Fruit fly (Drosophila melanogaster): ENCODE data around the gene Elo68beta.

Gene Elo68beta

DNA sequence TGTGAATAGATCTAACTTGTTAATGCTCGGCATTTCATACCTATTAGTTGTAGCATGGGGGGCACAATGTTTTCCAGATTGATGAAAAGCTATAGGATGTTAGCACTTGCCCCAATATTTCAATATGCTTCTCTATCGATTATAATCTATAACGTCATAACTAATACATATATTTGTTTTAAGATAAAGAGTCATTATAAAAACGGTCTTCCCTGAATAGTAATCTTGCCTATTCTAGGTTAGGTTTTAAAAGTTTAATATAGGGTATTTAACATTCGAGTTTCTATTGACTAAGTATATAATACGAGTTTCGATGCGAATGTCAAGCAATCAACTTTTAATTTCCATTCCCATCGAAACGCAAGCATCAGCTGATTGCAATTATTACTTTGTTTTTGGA is 40.3 kb downstream of the Elo68beta start, which contains the start of the genes CG6321 and Blos2 (continued):
- TF ChIP-seq CG14050 (GFP tag; IDR thresholded peaks at IDR 0.05) (peak; percentile 49; the same call in 1 of the 3 replicates), nerfin-2 (GFP tag; IDR thresholded peaks at IDR 0.05; ENCODE audit: partially characterized antibody) (no peak), crol (GFP tag; IDR thresholded peaks at IDR 0.05) (no peak), CG11398 (GFP tag; optimal IDR thresholded peaks at IDR 0.05) (no peak), CG11695 (GFP tag; IDR thresholded peaks at IDR 0.05) (peak; percentile 82), grau (tag; optimal IDR thresholded peaks at IDR 0.05) (peak; percentile 85), hbn (GFP tag; IDR thresholded peaks at IDR 0.05; ENCODE audit: partially characterized antibody) (no peak), Hsf (GFP tag; optimal IDR thresholded peaks at IDR 0.05) (peak; percentile 75), CG5953 (GFP tag; IDR thresholded peaks at IDR 0.05) (no peak), CG13775 (GFP tag; optimal IDR thresholded peaks at IDR 0.05) (peak; percentile 61), CG7271 (tag; optimal IDR thresholded peaks at IDR 0.05) (peak; percentile 18), h (optimal IDR thresholded peaks at IDR 0.05) (no peak), ken (GFP tag; IDR thresholded peaks at IDR 0.05) (peak; percentile 35; the same call in 1 of the 3 replicates), CG32532 (GFP tag; IDR thresholded peaks at IDR 0.05) (peak; percentile 70; the same call in 1 of the 2 replicates), knrl (GFP tag; IDR thresholded peaks at IDR 0.05; ENCODE audit: partially characterized antibody) (no peak), CG17186 (GFP tag; optimal IDR thresholded peaks at IDR 0.05) (no peak), Nf-YB (GFP tag; optimal IDR thresholded peaks at IDR 0.05) (peak; percentile 62), Spps (tag; optimal IDR thresholded peaks at IDR 0.05) (peak; percentile 65), sens (GFP tag) (peak; percentile 93), Abd-B (GFP tag; optimal IDR thresholded peaks at IDR 0.05) (peak; percentile 76), ci (GFP tag; IDR thresholded peaks at IDR 0.05) (peak; percentile 57; the same call in 2 of the 3 replicates), usp (GFP tag; optimal IDR thresholded peaks at IDR 0.05) (no peak), Tbp (GFP tag; optimal IDR thresholded peaks at IDR 0.05) (no peak), Hr78 (GFP tag; optimal IDR thresholded peaks at IDR 0.05) (peak in 1 of 2 experiments; percentile 31), CG4730 (GFP tag; IDR thresholded peaks at IDR 0.05) (peak; percentile 38; the same call in 1 of the 2 replicates), CG10565 (GFP tag; optimal IDR thresholded peaks at IDR 0.05) (no peak), pb (GFP tag; optimal IDR thresholded peaks at IDR 0.05) (no peak), scrt (GFP tag; optimal IDR thresholded peaks at IDR 0.05) (peak; percentile 68), cad (GFP tag; optimal IDR thresholded peaks at IDR 0.05) (no peak), ase (GFP tag; IDR thresholded peaks at IDR 0.05) (peak; percentile 39; the same call in 1 of the 3 replicates), CG13424 (tag; optimal IDR thresholded peaks at IDR 0.05) (peak; percentile 84), Mes4 (GFP tag; optimal IDR thresholded peaks at IDR 0.05) (peak; percentile 20), B-H2 (GFP tag; optimal IDR thresholded peaks at IDR 0.05) (peak; percentile 48), gfzf (GFP tag; optimal IDR thresholded peaks at IDR 0.05) (no peak), CG4360 (GFP tag; IDR thresholded peaks at IDR 0.05) (no peak), pan (optimal IDR thresholded peaks at IDR 0.05) (peak in 1 of 2 experiments; percentile 32), pan (GFP tag; optimal IDR thresholded peaks at IDR 0.05 in 1 of 2, IDR thresholded peaks at IDR 0.05 in 1 of 2) (peak in 1 of 2 experiments; percentile 40), rib (GFP tag; IDR thresholded peaks at IDR 0.05) (no peak), Opbp (GFP tag; IDR thresholded peaks at IDR 0.05; ENCODE audit: partially characterized antibody) (no peak), CG10654 (GFP tag; optimal IDR thresholded peaks at IDR 0.05) (peak; percentile 50), CG8281 (tag; optimal IDR thresholded peaks at IDR 0.05) (peak; percentile 33), CG4424 (GFP tag; optimal IDR thresholded peaks at IDR 0.05) (peak; percentile 73), nau (GFP tag; optimal IDR thresholded peaks at IDR 0.05) (peak; percentile 63), wdn (GFP tag; IDR thresholded peaks at IDR 0.05) (no peak), zfh2 (GFP tag; optimal IDR thresholded peaks at IDR 0.05) (no peak), Meics (GFP tag; optimal IDR thresholded peaks at IDR 0.05) (peak; percentile 85), Doc3 (GFP tag; IDR thresholded peaks at IDR 0.05; ENCODE audit: partially characterized antibody) (no peak), CrebB (tag; optimal IDR thresholded peaks at IDR 0.05) (peak; percentile 74), CTCF (GFP tag; optimal IDR thresholded peaks at IDR 0.05) (peak; percentile 16), dimm (GFP tag; IDR thresholded peaks at IDR 0.05) (no peak), ash1 (GFP tag; optimal IDR thresholded peaks at IDR 0.05) (no peak), Ravus (GFP tag; IDR thresholded peaks at IDR 0.05) (no peak)
